Fruit fly (Drosophila melanogaster) whole organism, pupa: ENCODE results near the gene ppk5.

Experiments
- CG10348 ChIP-seq: fragments of 200-800 bp; sonication (Bioruptor generic); IDR thresholded peaks from 2 replicates; pipeline ENCODE4 v1.3.6; 2022; ENCODE audit warnings: missing biosample characterization, missing genetic modification characterization
- CG34367 ChIP-seq: fragments of 200-800 bp; sonication (Bioruptor generic); optimal IDR thresholded peaks from 2 replicates; lab custom pipeline; 2018; ENCODE audit warnings: missing biosample characterization, mild to moderate bottlenecking, missing genetic modification characterization
- CG8159 ChIP-seq: fragments of 200-800 bp; sonication (Bioruptor generic); optimal IDR thresholded peaks from 3 replicates; lab custom pipeline; 2018; ENCODE audit warnings: missing biosample characterization, mild to moderate bottlenecking, missing genetic modification characterization, moderate library complexity
- EcR ChIP-seq: fragments of 200-800 bp; sonication (Bioruptor generic); optimal IDR thresholded peaks from 3 replicates; lab custom pipeline; 2019; ENCODE audit warnings: missing biosample characterization, missing genetic modification characterization, mild to moderate bottlenecking, moderate library complexity, missing genetic modification reagents
- Ets98B ChIP-seq: fragments of 200-800 bp; sonication (Bioruptor generic); IDR thresholded peaks from 2 replicates; pipeline ENCODE4 v1.3.6; 2022; ENCODE audit warnings: missing biosample characterization, missing genetic modification characterization

- no peak for TF ChIP-seq CG34367 (tag; lab: Kevin White, UChicago)
- TF ChIP-seq Ets98B (GFP tag; lab: Robert Waterston, UW) = no peak
- TF ChIP-seq EcR (GFP tag; lab: Kevin White, UChicago) = no peak
- no peak for TF ChIP-seq CG10348
- no peak for TF ChIP-seq CG8159 (tag; lab: Kevin White, UChicago)
Measured at dm6 chr3L:21568848-21569372, 34.5 kb downstream of the ppk5 start, which contains the start of the genes CRIF and SMC5.
